Worm (Caenorhabditis elegans) whole organism, L4 larva: ENCODE data around the gene C06C3.10.

Experiments used
- F10B5.3 ChIP-seq: sonication (generic microtip); optimal IDR thresholded peaks from 2 replicates; lab custom pipeline; 2016; ENCODE audit warnings: mild to moderate bottlenecking, missing genetic modification characterization, missing compliant biosample characterization
- F26F4.8 ChIP-seq: fragments of 200-800 bp; sonication (Bioruptor generic); conservative IDR thresholded peaks from 2 replicates; pipeline ENCODE4 v1.3.6; 2022; ENCODE audit warnings: missing genetic modification characterization, missing compliant biosample characterization
- F37D6.2 ChIP-seq: sonication (generic microtip); optimal IDR thresholded peaks from 2 replicates; lab custom pipeline; 2016; ENCODE audit warnings: mild to moderate bottlenecking, missing genetic modification characterization, missing compliant biosample characterization
- F49E8.2 ChIP-seq: sonication (generic microtip); optimal IDR thresholded peaks from 2 replicates; lab custom pipeline; 2016; ENCODE audit warnings: missing compliant biosample characterization, mild to moderate bottlenecking, missing genetic modification characterization, borderline replicate concordance
- R02D3.7 ChIP-seq: fragments of 150-350 bp; sonication (generic microtip); optimal IDR thresholded peaks from 3 replicates; lab custom pipeline; 2014; ENCODE audit warnings: missing biosample characterization, missing genetic modification characterization
- T20F7.1 ChIP-seq: fragments of 200-800 bp; sonication (Bioruptor generic); optimal IDR thresholded peaks from 2 replicates; lab custom pipeline; 2018; ENCODE audit warnings: mild to moderate bottlenecking, missing genetic modification characterization, missing compliant biosample characterization
- Y5F2A.4 ChIP-seq: fragments of 200-800 bp; sonication (Bioruptor generic); optimal IDR thresholded peaks from 2 replicates; lab custom pipeline; 2018; ENCODE audit warnings: mild to moderate bottlenecking, missing genetic modification characterization, missing compliant biosample characterization
- Y75B8A.6 ChIP-seq: fragments of 200-800 bp; sonication (Bioruptor generic); IDR thresholded peaks from 2 replicates; pipeline ENCODE4 v1.3.6; 2022; ENCODE audit warnings: missing genetic modification reagents, missing genetic modification characterization, missing compliant biosample characterization
- ZK337.2 ChIP-seq: fragments of 200-800 bp; sonication (Bioruptor generic); IDR thresholded peaks from 2 replicates; pipeline ENCODE4 v1.3.6; 2022; ENCODE audit warnings: missing genetic modification reagents, missing genetic modification characterization, missing compliant biosample characterization
- ama-1 ChIP-seq: fragments of 150-350 bp; optimal IDR thresholded peaks from 2 replicates; lab custom pipeline; 2014; ENCODE audit warnings: inconsistent platforms, mixed read lengths
- attf-4 ChIP-seq: sonication (generic microtip); optimal IDR thresholded peaks from 3 replicates; lab custom pipeline; 2017; ENCODE audit warnings: missing biosample characterization, missing genetic modification characterization
- ceh-44 ChIP-seq: fragments of 200-800 bp; sonication (Bioruptor generic); IDR thresholded peaks from 2 replicates; pipeline ENCODE4 v1.3.6; 2022; ENCODE audit warnings: missing genetic modification reagents, missing genetic modification characterization, missing compliant biosample characterization
- ceh-62 ChIP-seq: sonication (generic microtip); optimal IDR thresholded peaks from 2 replicates; lab custom pipeline; 2017; ENCODE audit warnings: missing biosample characterization, missing genetic modification characterization
- daf-12 ChIP-seq: fragments of 150-350 bp; optimal IDR thresholded peaks from 2 replicates; lab custom pipeline; 2014; ENCODE audit warnings: missing biosample characterization, missing genetic modification reagents, missing genetic modification characterization
- dmd-8 ChIP-seq: fragments of 200-800 bp; sonication (Bioruptor generic); IDR thresholded peaks from 2 replicates; pipeline ENCODE4 v1.3.6; 2022; ENCODE audit warnings: missing genetic modification characterization, missing compliant biosample characterization
- dmd-9 ChIP-seq: fragments of 200-800 bp; sonication (Bioruptor generic); IDR thresholded peaks from 2 replicates; pipeline ENCODE4 v1.3.6; 2022; ENCODE audit warnings: missing genetic modification reagents, missing genetic modification characterization, missing compliant biosample characterization
- fkh-10 ChIP-seq: fragments of 150-350 bp; optimal IDR thresholded peaks from 2 replicates; lab custom pipeline; 2014; ENCODE audit warnings: missing biosample characterization, missing genetic modification reagents, missing genetic modification characterization
- hif-1 ChIP-seq, 2 experiments: sonication (generic microtip); optimal IDR thresholded peaks; 2 replicates each; lab custom pipeline; 2016 to 2017; ENCODE audit warnings: missing compliant biosample characterization in 2 of 2, missing genetic modification characterization in 2 of 2, missing genetic modification reagents in 2 of 2, missing genotype in 2 of 2, mild to moderate bottlenecking in 1 of 2
- jun-1 ChIP-seq: fragments of 150-350 bp; optimal IDR thresholded peaks from 2 replicates; lab custom pipeline; 2014; ENCODE audit warnings: missing biosample characterization, missing genetic modification reagents, missing genetic modification characterization
- lin-1 ChIP-seq: fragments of 200-800 bp; sonication (Bioruptor generic); IDR thresholded peaks from 2 replicates; pipeline ENCODE4 v1.3.6; 2022; ENCODE audit warnings: missing genetic modification reagents, missing genetic modification characterization, missing compliant biosample characterization
- lin-29 ChIP-seq: fragments of 200-800 bp; sonication (Bioruptor generic); IDR thresholded peaks from 2 replicates; pipeline ENCODE4 v1.3.6; 2022; ENCODE audit warnings: missing genetic modification reagents, missing genetic modification characterization, missing compliant biosample characterization
- lin-39 ChIP-seq: fragments of 150-350 bp; optimal IDR thresholded peaks from 2 replicates; lab custom pipeline; 2014; ENCODE audit warnings: missing biosample characterization, missing genetic modification reagents, missing genetic modification characterization
- madf-5 ChIP-seq, 2 experiments: fragments of 200-800 bp; sonication (Bioruptor generic); IDR thresholded peaks; 2 replicates each; pipeline ENCODE4 v1.3.6; 2022; ENCODE audit warnings: missing compliant biosample characterization in 2 of 2, missing genetic modification characterization in 2 of 2
- madf-9 ChIP-seq: fragments of 200-800 bp; sonication (Bioruptor generic); conservative IDR thresholded peaks from 2 replicates; pipeline ENCODE4 v1.3.6; 2022; ENCODE audit warnings: missing genetic modification reagents, missing genetic modification characterization, missing compliant biosample characterization
- mes-2 ChIP-seq: sonication (generic microtip); optimal IDR thresholded peaks from 2 replicates; lab custom pipeline; 2016; ENCODE audit warnings: missing genotype, mild to moderate bottlenecking, missing genetic modification characterization, missing compliant biosample characterization; ENCODE audit not compliant: poor library complexity, severe bottlenecking
- mxl-2 ChIP-seq: fragments of 200-800 bp; sonication (Bioruptor generic); conservative IDR thresholded peaks from 2 replicates; pipeline ENCODE4 v1.3.6; 2022; ENCODE audit warnings: missing genetic modification reagents, missing genetic modification characterization, missing compliant biosample characterization
- mxl-3 ChIP-seq: fragments of 200-800 bp; sonication (Bioruptor generic); optimal IDR thresholded peaks from 2 replicates; lab custom pipeline; 2018; ENCODE audit warnings: mild to moderate bottlenecking, missing genetic modification characterization, missing compliant biosample characterization
- nhr-102 ChIP-seq: sonication (generic microtip); optimal IDR thresholded peaks from 2 replicates; lab custom pipeline; 2016; ENCODE audit warnings: mild to moderate bottlenecking, missing genetic modification characterization, moderate library complexity, missing compliant biosample characterization
- nhr-11 ChIP-seq: fragments of 150-350 bp; optimal IDR thresholded peaks from 2 replicates; lab custom pipeline; 2014; ENCODE audit warnings: missing biosample characterization, missing genetic modification characterization
- nhr-237 ChIP-seq: sonication (generic microtip); optimal IDR thresholded peaks from 2 replicates; lab custom pipeline; 2017; ENCODE audit warnings: missing biosample characterization, missing genetic modification characterization
- nhr-25 ChIP-seq: sonication (generic microtip); optimal IDR thresholded peaks from 2 replicates; lab custom pipeline; 2017; ENCODE audit warnings: missing genetic modification characterization, mild to moderate bottlenecking, missing compliant biosample characterization, antibody characterized with exemption, moderate library complexity, borderline replicate concordance; ENCODE audit not compliant: insufficient read depth
- nhr-41 ChIP-seq: fragments of 200-800 bp; sonication (Bioruptor generic); IDR thresholded peaks from 2 replicates; pipeline ENCODE4 v1.3.6; 2022; ENCODE audit warnings: missing genetic modification reagents, missing genetic modification characterization, missing compliant biosample characterization
- nhr-48 ChIP-seq: sonication (generic microtip); optimal IDR thresholded peaks from 2 replicates; lab custom pipeline; 2016; ENCODE audit warnings: mild to moderate bottlenecking, missing genetic modification characterization, missing compliant biosample characterization
- nhr-6 ChIP-seq: fragments of 150-350 bp; optimal IDR thresholded peaks from 2 replicates; lab custom pipeline; 2014; ENCODE audit warnings: missing biosample characterization, missing genetic modification characterization
- nhr-76 ChIP-seq: fragments of 150-350 bp; optimal IDR thresholded peaks from 2 replicates; lab custom pipeline; 2014; ENCODE audit warnings: missing biosample characterization, missing genetic modification characterization
- nhr-77 ChIP-seq: fragments of 150-350 bp; optimal IDR thresholded peaks from 2 replicates; lab custom pipeline; 2014; ENCODE audit warnings: missing biosample characterization, missing genetic modification characterization
- php-3 ChIP-seq: fragments of 200-800 bp; sonication (Bioruptor generic); IDR thresholded peaks from 2 replicates; pipeline ENCODE4 v1.3.6; 2022; ENCODE audit warnings: missing genetic modification reagents, missing genetic modification characterization, missing compliant biosample characterization
- pqm-1 ChIP-seq: sonication (generic microtip); optimal IDR thresholded peaks from 2 replicates; lab custom pipeline; 2017; ENCODE audit warnings: missing biosample characterization, missing genetic modification characterization
- rbr-2 ChIP-seq: sonication (generic microtip); optimal IDR thresholded peaks from 2 replicates; lab custom pipeline; 2016; ENCODE audit warnings: missing genotype, missing genetic modification characterization, missing compliant biosample characterization
- sdz-12 ChIP-seq: fragments of 200-800 bp; sonication (Bioruptor generic); optimal IDR thresholded peaks from 2 replicates; lab custom pipeline; 2018; ENCODE audit warnings: mild to moderate bottlenecking, missing genetic modification characterization, missing compliant biosample characterization
- skn-1 ChIP-seq: fragments of 150-350 bp; optimal IDR thresholded peaks from 2 replicates; lab custom pipeline; 2014; ENCODE audit warnings: missing biosample characterization, missing genetic modification characterization
- snpc-1.2 ChIP-seq: fragments of 200-800 bp; sonication (Bioruptor generic); IDR thresholded peaks from 2 replicates; pipeline ENCODE4 v1.3.6; 2022; ENCODE audit warnings: missing genetic modification reagents, missing genetic modification characterization, missing compliant biosample characterization
- spr-1 ChIP-seq: sonication (generic microtip); optimal IDR thresholded peaks from 2 replicates; lab custom pipeline; 2016; ENCODE audit warnings: mild to moderate bottlenecking, missing genetic modification characterization, missing compliant biosample characterization
- tag-97 ChIP-seq: fragments of 200-800 bp; sonication (Bioruptor generic); IDR thresholded peaks from 2 replicates; pipeline ENCODE4 v1.3.6; 2022; ENCODE audit warnings: missing genetic modification characterization, missing compliant biosample characterization
- tra-1 ChIP-seq: fragments of 200-800 bp; sonication (Bioruptor generic); IDR thresholded peaks from 2 replicates; pipeline ENCODE4 v1.3.6; 2022; ENCODE audit warnings: missing genetic modification reagents, missing genetic modification characterization, missing compliant biosample characterization
- unc-130 ChIP-seq: sonication (generic microtip); optimal IDR thresholded peaks from 2 replicates; lab custom pipeline; 2016; ENCODE audit warnings: missing genetic modification reagents, missing genetic modification characterization, missing compliant biosample characterization
- unc-39 ChIP-seq: sonication (generic microtip); optimal IDR thresholded peaks from 2 replicates; lab custom pipeline; 2017; ENCODE audit warnings: missing biosample characterization, missing genetic modification characterization
- zag-1 ChIP-seq: fragments of 150-350 bp; optimal IDR thresholded peaks from 2 replicates; lab custom pipeline; 2014; ENCODE audit warnings: missing biosample characterization, missing genetic modification characterization
- zfp-2 ChIP-seq: sonication (generic microtip); optimal IDR thresholded peaks from 2 replicates; lab custom pipeline; 2016; ENCODE audit warnings: mild to moderate bottlenecking, missing genetic modification characterization, missing compliant biosample characterization
- zfp-3 ChIP-seq: fragments of 200-800 bp; sonication (Bioruptor generic); conservative IDR thresholded peaks from 2 replicates; pipeline ENCODE4 v1.3.6; 2022; ENCODE audit warnings: missing genetic modification reagents, missing genetic modification characterization, missing compliant biosample characterization
- zip-11 ChIP-seq: fragments of 200-800 bp; sonication (Bioruptor generic); IDR thresholded peaks from 2 replicates; pipeline ENCODE4 v1.3.6; 2022; ENCODE audit warnings: missing genetic modification characterization, missing compliant biosample characterization

Gene C06C3.10

ce11 chrII:9358230-9358629, 18.8 kb downstream of the C06C3.10 start, which contains the start of gene mel-11:
mel-11 (plus strand) TSS chrII:9358530.
- no peak for TF ChIP-seq skn-1 (tag; lab: Kevin White, UChicago)
- TF ChIP-seq lin-39 (tag; lab: Kevin White, UChicago): no peak
- TF ChIP-seq daf-12 (tag; lab: Kevin White, UChicago): no peak
- TF ChIP-seq nhr-102 (tag; lab: Kevin White, UChicago): no peak
- TF ChIP-seq ZK337.2 (GFP tag; lab: Robert Waterston, UW): no peak
- TF ChIP-seq nhr-6: no peak
- TF ChIP-seq snpc-1.2 (GFP tag; lab: Robert Waterston, UW): no peak
- TF ChIP-seq Y5F2A.4: no peak
- no peak for TF ChIP-seq attf-4

- TF ChIP-seq F49E8.2 (tag; lab: Kevin White, UChicago): no peak
- TF ChIP-seq F37D6.2 (tag; lab: Kevin White, UChicago): no peak
- TF ChIP-seq lin-29 (GFP tag; lab: Robert Waterston, UW): no peak
- no peak for TF ChIP-seq madf-5 (GFP tag; IDR thresholded peaks at IDR 0.05; lab: Robert Waterston, UW)
- no peak for TF ChIP-seq zip-11 (GFP tag; lab: Robert Waterston, UW)
- TF ChIP-seq pqm-1 (tag; lab: Kevin White, UChicago): no peak
- no peak for TF ChIP-seq zag-1 (tag; lab: Kevin White, UChicago)
- TF ChIP-seq unc-39: no peak
- TF ChIP-seq madf-9 (GFP tag; lab: Robert Waterston, UW): no peak
- no peak for TF ChIP-seq nhr-6
- no peak for TF ChIP-seq R02D3.7 (tag; lab: Kevin White, UChicago)
- no peak for TF ChIP-seq ceh-44 (GFP tag; lab: Robert Waterston, UW)
- no peak for TF ChIP-seq sdz-12 (GFP tag; lab: Kevin White, UChicago)
- TF ChIP-seq attf-4: no peak
- no peak for TF ChIP-seq nhr-237 (tag; lab: Kevin White, UChicago)
- TF ChIP-seq hif-1 (tag; optimal IDR thresholded peaks at IDR 0.05; lab: Kevin White, UChicago): peak in 1 of 2 experiments; percentile 56
- TF ChIP-seq dmd-9 (GFP tag; lab: Robert Waterston, UW): no peak
- no peak for TF ChIP-seq T20F7.1 (GFP tag; lab: Kevin White, UChicago)
- TF ChIP-seq php-3 (GFP tag; lab: Robert Waterston, UW): no peak
- no peak for TF ChIP-seq zfp-3 (GFP tag; lab: Robert Waterston, UW)
- TF ChIP-seq nhr-41: no peak
- peak; percentile 7 for TF ChIP-seq nhr-11 (tag; lab: Kevin White, UChicago)
- no peak for TF ChIP-seq ceh-62 (tag; lab: Kevin White, UChicago)
- no peak for TF ChIP-seq tra-1 (GFP tag; lab: Robert Waterston, UW)
- TF ChIP-seq dmd-8: no peak
- TF ChIP-seq mes-2 (tag; lab: Kevin White, UChicago): peak; percentile 19
- no peak for TF ChIP-seq F26F4.8 (GFP tag; lab: Robert Waterston, UW)
- no peak for TF ChIP-seq Y75B8A.6 (GFP tag; lab: Robert Waterston, UW)
- no peak for TF ChIP-seq mxl-2 (GFP tag; lab: Robert Waterston, UW)
- no peak for TF ChIP-seq nhr-48 (tag; lab: Kevin White, UChicago)
- no peak for TF ChIP-seq nhr-76 (tag; lab: Kevin White, UChicago)
- TF ChIP-seq zfp-2: no peak
- TF ChIP-seq lin-1: no peak
- no peak for TF ChIP-seq spr-1 (tag; lab: Kevin White, UChicago)
- TF ChIP-seq rbr-2 (tag; lab: Kevin White, UChicago): no peak
- no peak for TF ChIP-seq ZK337.2 (GFP tag; lab: Robert Waterston, UW)
- TF ChIP-seq tag-97 (GFP tag; lab: Robert Waterston, UW): no peak
- peak; percentile 21 for TF ChIP-seq nhr-25 (tag; lab: Kevin White, UChicago)
- TF ChIP-seq unc-130 (GFP tag; lab: Kevin White, UChicago): no peak
- TF ChIP-seq Y5F2A.4: no peak
- TF ChIP-seq jun-1 (tag; lab: Kevin White, UChicago): no peak
- TF ChIP-seq F10B5.3 (tag; lab: Kevin White, UChicago): no peak
- no peak for TF ChIP-seq fkh-10
- no peak for TF ChIP-seq ama-1 (lab: Kevin White, UChicago)
- no peak for TF ChIP-seq nhr-77 (tag; lab: Kevin White, UChicago)
- peak; percentile 90 for TF ChIP-seq mxl-3
Observed at ce11 chrII:9356723-9357122, 20.3 kb downstream of the C06C3.10 start.
